Worm (Caenorhabditis elegans) whole organism, L2 larva: ENCODE measurements around the gene clec-240.

Source experiments
- C34F6.9 ChIP-seq: fragments of 150-350 bp; optimal IDR thresholded peaks from 2 replicates; lab custom pipeline; 2014; ENCODE audit warnings: missing biosample characterization, missing genetic modification characterization
- F13H6.1 ChIP-seq: sonication (generic microtip); optimal IDR thresholded peaks from 2 replicates; lab custom pipeline; 2016; ENCODE audit warnings: missing genetic modification characterization, missing compliant biosample characterization
- R02D3.7 ChIP-seq: fragments of 150-350 bp; optimal IDR thresholded peaks from 2 replicates; lab custom pipeline; 2014; ENCODE audit warnings: missing biosample characterization, missing genetic modification characterization
- ZK546.5 ChIP-seq: sonication (generic microtip); optimal IDR thresholded peaks from 2 replicates; lab custom pipeline; 2017; ENCODE audit warnings: missing biosample characterization, missing genetic modification characterization
- ama-1 ChIP-seq: fragments of 150-350 bp; optimal IDR thresholded peaks from 2 replicates; lab custom pipeline; 2018; ENCODE audit warnings: inconsistent platforms
- blmp-1 ChIP-seq: sonication (generic microtip); optimal IDR thresholded peaks from 2 replicates; lab custom pipeline; 2017; ENCODE audit warnings: missing genetic modification characterization, mild to moderate bottlenecking, missing compliant biosample characterization, antibody characterized with exemption, moderate library complexity; ENCODE audit not compliant: insufficient read depth
- crh-2 ChIP-seq: sonication (generic microtip); optimal IDR thresholded peaks from 2 replicates; lab custom pipeline; 2017; ENCODE audit warnings: missing biosample characterization, missing genetic modification characterization
- dmd-4 ChIP-seq: sonication (generic microtip); optimal IDR thresholded peaks from 2 replicates; lab custom pipeline; 2017; ENCODE audit warnings: missing biosample characterization, missing genetic modification characterization
- elt-1 ChIP-seq: fragments of 150-350 bp; optimal IDR thresholded peaks from 2 replicates; lab custom pipeline; 2014; ENCODE audit warnings: missing biosample characterization, missing genetic modification characterization
- elt-3 ChIP-seq: sonication (generic microtip); optimal IDR thresholded peaks from 2 replicates; lab custom pipeline; 2017; ENCODE audit warnings: missing biosample characterization, missing genetic modification characterization
- fos-1 ChIP-seq: fragments of 150-350 bp; optimal IDR thresholded peaks from 2 replicates; lab custom pipeline; 2014; ENCODE audit warnings: missing biosample characterization, missing genetic modification characterization
- lin-11 ChIP-seq: fragments of 150-350 bp; sonication (generic microtip); optimal IDR thresholded peaks from 2 replicates; lab custom pipeline; 2014; ENCODE audit warnings: missing biosample characterization, missing genetic modification characterization, inconsistent platforms, mixed read lengths
- lin-13 ChIP-seq: fragments of 150-350 bp; optimal IDR thresholded peaks from 2 replicates; lab custom pipeline; 2014; ENCODE audit warnings: missing biosample characterization, missing genetic modification reagents, missing genetic modification characterization
- lin-39 ChIP-seq: fragments of 150-350 bp; optimal IDR thresholded peaks from 2 replicates; lab custom pipeline; 2014; ENCODE audit warnings: missing biosample characterization, missing genetic modification reagents, missing genetic modification characterization
- lsy-2 ChIP-seq, 2 experiments: fragments of 150-350 bp in 1 of 2; sonication (generic microtip) in 1 of 2; optimal IDR thresholded peaks; 2 replicates each; lab custom pipeline; 2014 to 2017; ENCODE audit warnings: missing biosample characterization in 2 of 2, missing genetic modification characterization in 2 of 2
- mab-5 ChIP-seq: fragments of 150-350 bp; optimal IDR thresholded peaks from 2 replicates; lab custom pipeline; 2014; ENCODE audit warnings: missing biosample characterization, missing genetic modification characterization
- mbf-1 ChIP-seq: sonication (generic microtip); optimal IDR thresholded peaks from 2 replicates; lab custom pipeline; 2017; ENCODE audit warnings: missing biosample characterization, missing genetic modification characterization
- mdl-1 ChIP-seq, 2 experiments: fragments of 150-350 bp in 1 of 2; sonication (generic microtip) in 1 of 2; optimal IDR thresholded peaks; 2 replicates each; lab custom pipeline; 2017; ENCODE audit warnings: missing biosample characterization in 2 of 2, missing genetic modification characterization in 2 of 2
- nhr-10 ChIP-seq: sonication (generic microtip); optimal IDR thresholded peaks from 2 replicates; lab custom pipeline; 2017; ENCODE audit warnings: missing biosample characterization, missing genetic modification characterization
- nhr-12 ChIP-seq: fragments of 150-350 bp; optimal IDR thresholded peaks from 2 replicates; lab custom pipeline; 2014; ENCODE audit warnings: missing biosample characterization, missing genetic modification characterization
- nhr-129 ChIP-seq: fragments of 150-350 bp; optimal IDR thresholded peaks from 2 replicates; lab custom pipeline; 2014; ENCODE audit warnings: missing biosample characterization, missing genetic modification characterization
- nhr-23 ChIP-seq: fragments of 150-350 bp; optimal IDR thresholded peaks from 2 replicates; lab custom pipeline; 2014; ENCODE audit warnings: missing biosample characterization, missing genetic modification reagents, missing genetic modification characterization
- nhr-237 ChIP-seq: fragments of 150-350 bp; optimal IDR thresholded peaks from 2 replicates; lab custom pipeline; 2014; ENCODE audit warnings: missing biosample characterization, missing genetic modification characterization
- nhr-25 ChIP-seq: fragments of 150-350 bp; sonication (generic microtip); optimal IDR thresholded peaks from 3 replicates; lab custom pipeline; 2014; ENCODE audit warnings: missing biosample characterization, missing genetic modification characterization
- nhr-6 ChIP-seq: fragments of 150-350 bp; optimal IDR thresholded peaks from 2 replicates; lab custom pipeline; 2014; ENCODE audit warnings: missing biosample characterization, missing genetic modification characterization
- peb-1 ChIP-seq: fragments of 150-350 bp; optimal IDR thresholded peaks from 2 replicates; lab custom pipeline; 2014; ENCODE audit warnings: missing biosample characterization, missing genetic modification characterization
- sem-4 ChIP-seq: fragments of 150-350 bp; optimal IDR thresholded peaks from 2 replicates; lab custom pipeline; 2014; ENCODE audit warnings: missing biosample characterization, missing genetic modification reagents, missing genetic modification characterization
- skn-1 ChIP-seq: sonication (generic microtip); optimal IDR thresholded peaks from 2 replicates; lab custom pipeline; 2017; ENCODE audit warnings: missing biosample characterization, missing genetic modification characterization
- sma-3 ChIP-seq: sonication (generic microtip); optimal IDR thresholded peaks from 2 replicates; lab custom pipeline; 2016; ENCODE audit warnings: missing genetic modification reagents, missing genetic modification characterization, missing compliant biosample characterization
- sma-9 ChIP-seq, 2 experiments: fragments of 150-350 bp in 1 of 2; sonication (generic microtip) in 1 of 2; optimal IDR thresholded peaks; 2 replicates each; lab custom pipeline; 2014 to 2016; ENCODE audit warnings: missing genetic modification characterization in 2 of 2, mild to moderate bottlenecking in 1 of 2, missing biosample characterization in 1 of 2, missing compliant biosample characterization in 1 of 2, missing genetic modification reagents in 1 of 2, moderate library complexity in 1 of 2
- snpc-4 ChIP-seq: fragments of 150-350 bp; optimal IDR thresholded peaks from 2 replicates; lab custom pipeline; 2014; ENCODE audit warnings: missing biosample characterization, missing genetic modification characterization
- unc-39 ChIP-seq: fragments of 150-350 bp; optimal IDR thresholded peaks from 2 replicates; lab custom pipeline; 2014; ENCODE audit warnings: missing biosample characterization, missing genetic modification characterization
- unc-55 ChIP-seq: fragments of 150-350 bp; sonication (generic microtip); optimal IDR thresholded peaks from 3 replicates; lab custom pipeline; 2014; ENCODE audit warnings: missing biosample characterization, missing genetic modification reagents, missing genetic modification characterization
- unc-62 ChIP-seq: fragments of 150-350 bp; optimal IDR thresholded peaks from 2 replicates; lab custom pipeline; 2014; ENCODE audit warnings: missing biosample characterization, missing genetic modification reagents, missing genetic modification characterization
- zag-1 ChIP-seq: fragments of 150-350 bp; optimal IDR thresholded peaks from 2 replicates; lab custom pipeline; 2014; ENCODE audit warnings: missing biosample characterization, missing genetic modification characterization
- ztf-1 ChIP-seq: fragments of 200-800 bp; sonication (Bioruptor generic); conservative IDR thresholded peaks from 2 replicates; pipeline ENCODE4 v1.3.6; 2022; ENCODE audit warnings: missing genetic modification characterization, missing compliant biosample characterization
- ztf-11 ChIP-seq: sonication (generic microtip); optimal IDR thresholded peaks from 2 replicates; lab custom pipeline; 2017; ENCODE audit warnings: missing biosample characterization, missing genetic modification characterization
- ztf-4 ChIP-seq: fragments of 150-350 bp; optimal IDR thresholded peaks from 2 replicates; lab custom pipeline; 2014; ENCODE audit warnings: missing biosample characterization, missing genetic modification characterization

clec-240 gene

DNA sequence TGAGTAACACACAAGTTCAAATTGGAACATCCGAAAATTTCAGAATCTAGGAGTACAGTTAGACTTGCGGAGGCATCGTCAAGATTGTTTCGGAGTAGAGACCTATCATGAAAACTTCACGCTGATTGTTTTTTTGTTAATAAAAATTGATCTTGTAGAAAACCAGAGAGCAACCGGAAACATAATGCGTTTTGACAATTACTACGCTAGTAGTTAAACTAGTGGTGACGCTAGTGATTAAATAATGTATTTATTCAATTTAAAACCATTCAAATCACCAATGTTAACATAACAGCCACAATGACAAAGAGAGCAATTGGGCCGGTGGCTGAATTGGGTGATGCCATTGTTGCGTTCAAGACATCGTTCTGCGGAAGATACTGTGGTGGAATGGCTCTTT, 9.9 kb downstream of the clec-240 start, which contains the start of gene F49H6.17:
F49H6.17 (plus strand) TSS at position 301 of the 400 bp plus-strand sequence.
- TF ChIP-seq nhr-10 (no peak), ama-1 (lab: Kevin White, UChicago) (no peak), sma-3 (GFP tag; lab: Kevin White, UChicago) (no peak)

DNA sequence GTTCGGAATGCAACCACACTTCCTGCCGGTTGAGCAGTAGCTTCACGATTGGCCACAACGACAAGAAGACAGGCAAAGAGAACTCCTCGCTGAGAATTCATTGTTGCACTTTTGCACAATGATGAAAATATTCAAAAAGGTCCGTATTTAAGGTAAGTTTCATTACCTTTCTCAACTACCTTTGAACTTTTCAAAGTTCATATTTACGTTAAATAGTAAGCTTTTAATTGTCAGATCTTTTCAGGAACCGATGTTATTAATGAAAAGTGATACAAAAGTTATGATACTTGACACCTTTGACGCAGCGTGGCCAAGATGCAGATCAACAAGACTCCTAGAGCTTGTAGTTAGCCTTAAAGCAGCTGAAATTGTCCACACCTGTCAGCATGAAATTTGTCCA, 11.5 kb downstream of the clec-240 start, which contains the start of gene F49H6.12:
F49H6.12 (minus strand) TSS at position 101 of the 400 bp plus-strand sequence.
- TF ChIP-seq fos-1 (tag; lab: Kevin White, UChicago), result no peak
- TF ChIP-seq sma-3 (GFP tag; lab: Kevin White, UChicago), result no peak
- no peak for TF ChIP-seq R02D3.7 (tag; lab: Kevin White, UChicago)
- no peak for TF ChIP-seq lin-39 (tag; lab: Kevin White, UChicago)
- no peak for TF ChIP-seq zag-1 (tag; lab: Kevin White, UChicago)
- no peak for TF ChIP-seq crh-2 (tag; lab: Kevin White, UChicago)
- TF ChIP-seq sma-9 (GFP tag; optimal IDR thresholded peaks at IDR 0.05; lab: Kevin White, UChicago), result no peak
- no peak for TF ChIP-seq sma-9 (tag; optimal IDR thresholded peaks at IDR 0.05; lab: Kevin White, UChicago)
- no peak for TF ChIP-seq snpc-4
- TF ChIP-seq lin-13 (GFP tag; lab: Kevin White, UChicago), result no peak
- TF ChIP-seq, all 48 proteins: peak for 0

DNA sequence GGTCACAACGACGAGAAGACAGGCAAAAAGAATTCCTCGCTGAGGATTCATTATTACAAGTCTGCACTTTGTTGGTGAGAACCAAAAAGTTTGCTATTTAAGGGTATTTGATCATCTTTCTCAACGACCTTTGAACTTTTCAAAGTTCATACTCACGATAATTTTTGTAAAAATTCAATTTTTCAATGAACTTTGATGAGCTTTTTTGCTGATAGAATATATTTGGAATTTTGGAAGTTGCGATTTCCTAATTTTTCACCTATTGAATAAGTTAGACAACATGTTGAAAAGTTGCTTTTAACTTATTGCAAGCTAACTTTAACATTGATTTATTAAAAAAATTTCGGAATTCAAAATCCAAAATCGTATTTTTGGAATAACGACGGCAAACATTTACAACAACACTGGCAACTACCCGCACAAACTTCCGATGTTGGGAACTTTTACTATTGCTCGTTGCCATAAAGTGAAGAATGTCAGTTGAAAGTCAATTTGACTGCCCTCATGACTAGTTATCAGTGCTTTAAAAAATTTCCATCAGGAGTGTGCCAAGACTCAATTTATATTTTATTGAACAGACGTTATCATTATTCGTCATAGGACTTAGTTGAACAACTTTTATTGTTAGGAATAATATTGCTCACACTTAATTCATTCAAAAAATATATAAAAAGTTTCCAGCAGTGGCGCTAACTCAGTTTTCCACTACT, 13.0 kb downstream of the clec-240 start, which contains the start of the genes F49H6.8 and F49H6.5:
F49H6.8 (minus strand) TSS at position 51 of the 710 bp plus-strand sequence.
F49H6.5 (plus strand) TSS at position 629 of the 710 bp plus-strand sequence.
- no peak for TF ChIP-seq unc-62 (GFP tag; lab: Kevin White, UChicago)
- TF ChIP-seq ztf-11 (tag; lab: Kevin White, UChicago), result no peak
- no peak for TF ChIP-seq R02D3.7 (tag; lab: Kevin White, UChicago)
- no peak for TF ChIP-seq lin-13 (GFP tag; lab: Kevin White, UChicago)
- TF ChIP-seq elt-1 (tag; lab: Kevin White, UChicago), result no peak
- no peak for TF ChIP-seq unc-39 (tag; lab: Kevin White, UChicago)
- no peak for TF ChIP-seq nhr-6 (tag; lab: Kevin White, UChicago)
- TF ChIP-seq nhr-12 (tag; lab: Kevin White, UChicago), result no peak
- TF ChIP-seq sma-9 (GFP tag; optimal IDR thresholded peaks at IDR 0.05; lab: Kevin White, UChicago), result no peak
- no peak for TF ChIP-seq sma-9 (tag; optimal IDR thresholded peaks at IDR 0.05; lab: Kevin White, UChicago)
- TF ChIP-seq blmp-1, result no peak
- no peak for TF ChIP-seq lin-11
- no peak for TF ChIP-seq mab-5 (tag; lab: Kevin White, UChicago)
- no peak for TF ChIP-seq C34F6.9 (tag; lab: Kevin White, UChicago)
- TF ChIP-seq ZK546.5 (tag; lab: Kevin White, UChicago), result no peak
- TF ChIP-seq nhr-129 (tag; lab: Kevin White, UChicago), result no peak
- no peak for TF ChIP-seq skn-1 (tag; lab: Kevin White, UChicago)
- TF ChIP-seq nhr-23 (tag; lab: Kevin White, UChicago), result no peak
- TF ChIP-seq peb-1 (tag; lab: Kevin White, UChicago), result no peak
- TF ChIP-seq dmd-4 (tag; lab: Kevin White, UChicago), result no peak
- TF ChIP-seq nhr-10, result no peak

DNA sequence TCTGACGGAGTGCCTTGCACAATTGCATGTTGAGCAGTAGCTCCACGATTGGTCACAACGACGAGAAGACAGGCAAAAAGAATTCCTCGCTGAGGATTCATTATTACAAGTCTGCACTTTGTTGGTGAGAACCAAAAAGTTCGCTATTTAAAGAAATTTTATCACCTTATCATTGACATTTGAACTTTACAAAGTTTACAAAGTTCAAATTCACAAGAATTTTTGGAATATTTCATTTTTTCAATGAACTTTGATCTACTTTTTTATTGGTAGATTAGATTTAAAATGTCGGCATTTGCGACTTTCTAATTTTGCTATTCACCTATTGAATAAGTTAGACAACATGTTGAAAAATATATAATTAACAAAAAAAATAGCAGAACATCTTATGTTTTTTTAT, 16.5 kb downstream of the clec-240 start, which contains the start of gene F49H6.15:
F49H6.15 (minus strand) TSS at position 101 of the 400 bp plus-strand sequence.
- TF ChIP-seq elt-3 (tag; lab: Kevin White, UChicago) (no peak), ztf-4 (tag; lab: Kevin White, UChicago) (no peak), unc-55 (GFP tag; lab: Kevin White, UChicago) (no peak), mbf-1 (tag; lab: Kevin White, UChicago) (no peak), mab-5 (tag; lab: Kevin White, UChicago) (no peak), ztf-11 (tag; lab: Kevin White, UChicago) (no peak), lin-11 (no peak), sma-3 (GFP tag; lab: Kevin White, UChicago) (no peak)
- TF ChIP-seq, all 48 proteins: peak for 0

DNA sequence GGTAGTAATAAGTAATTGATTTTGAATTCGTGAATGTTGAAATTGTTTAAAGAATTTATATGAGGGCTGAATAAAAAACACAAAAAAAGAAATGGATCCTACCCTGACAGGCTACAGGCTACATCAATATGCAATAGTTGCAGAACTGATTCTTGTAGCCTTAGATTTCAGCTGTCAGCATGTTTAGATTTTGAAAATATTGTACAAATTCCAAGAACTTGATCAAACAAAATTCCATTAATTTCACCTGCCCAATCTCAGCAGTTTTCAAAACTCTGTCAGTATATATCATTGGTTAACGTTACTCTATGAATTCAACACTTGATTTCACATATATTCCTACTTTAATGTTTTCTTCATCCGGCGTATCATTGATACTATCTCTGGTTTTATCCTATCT, 20.6 kb downstream of the clec-240 start:
- TF ChIP-seq unc-39 (tag; lab: Kevin White, UChicago) (no peak), nhr-23 (tag; lab: Kevin White, UChicago) (no peak), ZK546.5 (tag; lab: Kevin White, UChicago) (no peak), mdl-1 (tag; optimal IDR thresholded peaks at IDR 0.05; lab: Kevin White, UChicago) (no peak), F13H6.1 (no peak), ztf-11 (tag; lab: Kevin White, UChicago) (no peak), elt-3 (tag; lab: Kevin White, UChicago) (no peak), nhr-129 (tag; lab: Kevin White, UChicago) (no peak), ztf-1 (no peak), ama-1 (lab: Kevin White, UChicago) (no peak), sem-4 (no peak), unc-55 (GFP tag; lab: Kevin White, UChicago) (no peak), unc-62 (GFP tag; lab: Kevin White, UChicago) (no peak), lsy-2 (tag; optimal IDR thresholded peaks at IDR 0.05; lab: Kevin White, UChicago) (no peak), nhr-25 (no peak), lin-13 (GFP tag; lab: Kevin White, UChicago) (no peak), R02D3.7 (tag; lab: Kevin White, UChicago) (no peak), ztf-4 (tag; lab: Kevin White, UChicago) (no peak), nhr-237 (no peak)
